Fruit fly (Drosophila melanogaster): Measurements from ENCODE around the gene CG17129.

Gene CG17129

DNA sequence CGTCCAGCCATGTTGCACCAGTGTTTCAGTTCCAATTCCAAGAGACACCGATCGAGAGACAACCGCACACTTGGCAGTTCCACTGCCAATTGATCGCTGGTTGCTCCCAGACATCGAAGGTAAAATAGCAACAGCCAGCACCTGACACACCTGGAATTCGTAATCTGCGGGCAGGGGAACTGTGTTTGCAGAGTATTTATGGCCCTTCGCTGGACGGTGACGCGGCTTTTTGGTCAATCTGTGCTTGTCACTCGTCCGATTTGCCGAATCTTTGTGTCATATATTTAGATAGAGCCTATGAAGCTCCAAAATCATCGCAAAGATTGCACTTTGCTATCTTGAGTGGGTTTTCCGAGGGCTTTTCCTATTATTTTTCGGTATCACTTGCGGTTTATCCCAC lies 7.7 kb upstream of the CG17129 start, which contains the start of gene hiro:
Gene hiro, minus strand, starts transcription at position 101 of the 400 bp plus-strand sequence.
- TF ChIP-seq sd (tag; optimal IDR thresholded peaks at IDR 0.05) (peak; percentile 32), chinmo (GFP tag; IDR thresholded peaks at IDR 0.05; ENCODE audit: partially characterized antibody) (0 out of 4 replicates have a peak, but pooled peaks have one; percentile 8), rib (GFP tag; IDR thresholded peaks at IDR 0.05) (no peak)

DNA sequence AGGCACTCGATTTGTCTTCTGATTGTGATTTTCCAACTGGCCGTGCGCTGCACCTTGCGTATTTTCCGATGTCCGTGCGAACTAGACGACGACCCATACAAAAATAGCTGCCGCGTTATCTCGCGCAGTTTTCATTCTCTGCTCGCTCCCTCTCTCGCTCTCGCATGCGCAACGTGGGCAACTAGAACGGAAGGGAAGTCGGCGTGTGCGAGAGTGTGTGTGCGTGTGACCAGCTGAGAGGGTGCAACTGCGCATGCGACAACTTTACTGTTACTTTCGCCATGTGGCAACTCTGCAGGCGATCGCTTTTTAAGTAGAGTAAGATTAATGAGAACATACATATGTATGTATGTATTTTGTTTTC lies 5.3 kb upstream of the CG17129 start, which contains the start of gene ebd1:
Gene ebd1, minus strand, starts transcription at position 109 of the 364 bp plus-strand sequence.
- TF ChIP-seq CG15601 (tag; optimal IDR thresholded peaks at IDR 0.05) (no peak), CG12155 (GFP tag; optimal IDR thresholded peaks at IDR 0.05) (no peak), CG1603 (tag; optimal IDR thresholded peaks at IDR 0.05) (no peak), Poxn (GFP tag; IDR thresholded peaks at IDR 0.05) (no peak), Nf-YA (GFP tag; IDR thresholded peaks at IDR 0.05) (no peak), CG31224 (GFP tag; IDR thresholded peaks at IDR 0.05) (no peak), Oli (tag; optimal IDR thresholded peaks at IDR 0.05) (no peak), CG2712 (tag; optimal IDR thresholded peaks at IDR 0.05) (peak; percentile 24), Sin3A (optimal IDR thresholded peaks at IDR 0.05) (no peak), CG4424 (GFP tag; optimal IDR thresholded peaks at IDR 0.05) (no peak), CG16863 (GFP tag; optimal IDR thresholded peaks at IDR 0.05) (no peak), pnt (GFP tag; optimal IDR thresholded peaks at IDR 0.05) (no peak), klu (GFP tag; IDR thresholded peaks at IDR 0.05) (no peak), ewg (GFP tag; optimal IDR thresholded peaks at IDR 0.05) (peak; percentile 97), Dp (GFP tag; optimal IDR thresholded peaks at IDR 0.05) (peak; percentile 3), CG32767 (GFP tag; IDR thresholded peaks at IDR 0.05) (no peak), nau (GFP tag; optimal IDR thresholded peaks at IDR 0.05) (no peak), az2 (GFP tag; optimal IDR thresholded peaks at IDR 0.05) (no peak), D19B (GFP tag; optimal IDR thresholded peaks at IDR 0.05) (no peak), CG12236 (GFP tag; optimal IDR thresholded peaks at IDR 0.05) (no peak), CG10431 (GFP tag; optimal IDR thresholded peaks at IDR 0.05) (no peak), bbx (GFP tag; IDR thresholded peaks at IDR 0.05; ENCODE audit: partially characterized antibody) (0 out of 2 replicates have a peak, but pooled peaks have one; percentile 8), Sry-δ (GFP tag; optimal IDR thresholded peaks at IDR 0.05) (no peak), CG14441 (GFP tag; IDR thresholded peaks at IDR 0.05) (no peak), row (GFP tag; IDR thresholded peaks at IDR 0.05) (no peak), bcd (GFP tag; optimal IDR thresholded peaks at IDR 0.05) (no peak), gro (GFP tag; optimal IDR thresholded peaks at IDR 0.05) (peak; percentile 25), salm (tag; optimal IDR thresholded peaks at IDR 0.05) (no peak), Hsf (GFP tag; optimal IDR thresholded peaks at IDR 0.05) (no peak), esg (GFP tag; conservative IDR thresholded peaks at IDR 0.05) (no peak), slou (GFP tag; optimal IDR thresholded peaks at IDR 0.05) (no peak), zen (tag; optimal IDR thresholded peaks at IDR 0.05) (no peak), CG4617 (GFP tag; optimal IDR thresholded peaks at IDR 0.05; ENCODE audit: borderline replicate concordance) (no peak), CG11456 (GFP tag; IDR thresholded peaks at IDR 0.05) (no peak), Hmx (GFP tag; optimal IDR thresholded peaks at IDR 0.05) (no peak), zen2 (GFP tag; IDR thresholded peaks at IDR 0.05; ENCODE audit: partially characterized antibody) (0 out of 3 replicates have a peak, but pooled peaks have one; percentile 6), Kr (GFP tag; optimal IDR thresholded peaks at IDR 0.05) (peak; percentile 35), insv (GFP tag; optimal IDR thresholded peaks at IDR 0.05) (peak in 1 of 2 experiments; percentile 68), aop (GFP tag; IDR thresholded peaks at IDR 0.05) (peak; percentile 34; the same call in 1 of the 2 replicates), CG17568 (GFP tag; optimal IDR thresholded peaks at IDR 0.05) (no peak), CG12744 (GFP tag; optimal IDR thresholded peaks at IDR 0.05) (no peak), Ets65A (GFP tag) (peak; percentile 78), Fer3 (tag; optimal IDR thresholded peaks at IDR 0.05) (no peak), Doc3 (GFP tag; IDR thresholded peaks at IDR 0.05; ENCODE audit: partially characterized antibody) (no peak), fd64A (GFP tag; optimal IDR thresholded peaks at IDR 0.05) (peak; percentile 19), Adf1 (GFP tag; IDR thresholded peaks at IDR 0.05) (no peak; the same call in 1 of the 2 replicates), CG8478 (optimal IDR thresholded peaks at IDR 0.05) (peak; percentile 53)
